Fruit fly (Drosophila melanogaster): ENCODE data around the gene CG13599.

The CG13599 gene

DNA sequence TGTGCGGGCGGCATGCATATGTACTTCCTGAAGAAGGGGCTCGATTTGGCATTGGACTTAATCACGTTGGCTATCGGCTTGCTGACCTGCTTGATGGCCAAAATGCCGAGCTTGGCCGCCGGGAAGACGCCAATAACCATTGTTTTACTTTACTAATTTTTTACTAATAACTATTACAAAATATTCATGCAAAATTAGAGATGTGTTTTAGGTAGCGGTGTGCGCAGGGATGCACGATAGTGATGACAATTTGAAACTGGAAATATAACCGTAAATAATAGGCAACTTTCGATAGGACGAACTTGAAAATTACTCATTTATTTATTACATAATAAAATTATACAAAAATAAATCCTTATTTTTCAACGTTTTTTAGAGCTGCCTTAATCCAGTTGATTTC is 4.0 kb upstream of the CG13599 start, which contains the start of gene CG13601 (continued):
- TF ChIP-seq Bgb (GFP tag; IDR thresholded peaks at IDR 0.05; ENCODE audit: partially characterized antibody) (peak; percentile 79), NC2α (GFP tag; optimal IDR thresholded peaks at IDR 0.05) (no peak), PHDP (tag; optimal IDR thresholded peaks at IDR 0.05) (peak; percentile 17), sens (GFP tag) (peak; percentile 55), H2.0 (GFP tag; IDR thresholded peaks at IDR 0.05) (peak; percentile 24; the same call in 1 of the 2 replicates), CG2116 (GFP tag; optimal IDR thresholded peaks at IDR 0.05) (peak; percentile 25), Dref (GFP tag; IDR thresholded peaks at IDR 0.05) (peak; percentile 41; the same call in 1 of the 2 replicates), slp2 (GFP tag; optimal IDR thresholded peaks at IDR 0.05) (no peak), inv (GFP tag; IDR thresholded peaks at IDR 0.05; ENCODE audit: partially characterized antibody) (peak; percentile 72), NFAT (GFP tag; IDR thresholded peaks at IDR 0.05) (peak; percentile 56; the same call in 1 of the 2 replicates), chif (GFP tag; optimal IDR thresholded peaks at IDR 0.05) (no peak), vvl (GFP tag; IDR thresholded peaks at IDR 0.05) (peak; percentile 37; the same call in 1 of the 2 replicates), CG9932 (GFP tag; IDR thresholded peaks at IDR 0.05) (peak; percentile 73), Max (GFP tag; optimal IDR thresholded peaks at IDR 0.05) (peak; percentile 31), Elba2 (GFP tag; optimal IDR thresholded peaks at IDR 0.05) (no peak), CG34422 (GFP tag; IDR thresholded peaks at IDR 0.05) (peak; percentile 49; the same call in 1 of the 3 replicates), sug (tag; optimal IDR thresholded peaks at IDR 0.05) (peak; percentile 30), CG30020 (tag; optimal IDR thresholded peaks at IDR 0.05) (peak; percentile 16), CTCF (GFP tag; optimal IDR thresholded peaks at IDR 0.05) (peak; percentile 25), Xrp1 (GFP tag; IDR thresholded peaks at IDR 0.05) (no peak), CG14710 (tag; optimal IDR thresholded peaks at IDR 0.05) (peak; percentile 37), caup (GFP tag; optimal IDR thresholded peaks at IDR 0.05; ENCODE audit: severe bottlenecking) (no peak), CG3163 (GFP tag; optimal IDR thresholded peaks at IDR 0.05) (no peak), bigmax (GFP tag; optimal IDR thresholded peaks at IDR 0.05) (peak; percentile 22), Scr (GFP tag; IDR thresholded peaks at IDR 0.05; ENCODE audit: partially characterized antibody) (peak; percentile 84), CG4820 (GFP tag; optimal IDR thresholded peaks at IDR 0.05) (peak; percentile 13), grau (tag; optimal IDR thresholded peaks at IDR 0.05) (peak; percentile 71), Myb (GFP tag; optimal IDR thresholded peaks at IDR 0.05) (peak; percentile 87), pan (optimal IDR thresholded peaks at IDR 0.05) (no peak), pan (GFP tag; optimal IDR thresholded peaks at IDR 0.05 in 1 of 2, IDR thresholded peaks at IDR 0.05 in 1 of 2) (peak in 1 of 2 experiments; percentile 35), hb (GFP tag; IDR thresholded peaks at IDR 0.05; ENCODE audit: partially characterized antibody) (peak; percentile 79), CG18599 (GFP tag; optimal IDR thresholded peaks at IDR 0.05) (no peak), ERR (GFP tag; optimal IDR thresholded peaks at IDR 0.05) (no peak), CG11456 (GFP tag; IDR thresholded peaks at IDR 0.05) (peak; percentile 64; the same call in 2 of the 3 replicates), CG6272 (GFP tag; IDR thresholded peaks at IDR 0.05) (peak; percentile 23; the same call in 1 of the 2 replicates), CG30403 (GFP tag; optimal IDR thresholded peaks at IDR 0.05) (peak; percentile 49), CG10366 (GFP tag; IDR thresholded peaks at IDR 0.05) (peak; percentile 20; the same call in 1 of the 2 replicates), CG10267 (tag; optimal IDR thresholded peaks at IDR 0.05) (peak; percentile 33), Hmx (GFP tag; optimal IDR thresholded peaks at IDR 0.05) (no peak), Chrac-16 (GFP tag; optimal IDR thresholded peaks at IDR 0.05) (peak; percentile 39), Pdp1 (GFP tag; optimal IDR thresholded peaks at IDR 0.05) (peak in 1 of 2 experiments; percentile 82), CG12391 (tag; optimal IDR thresholded peaks at IDR 0.05) (peak; percentile 49), H15 (GFP tag; IDR thresholded peaks at IDR 0.05) (no peak), unpg (GFP tag; optimal IDR thresholded peaks at IDR 0.05) (peak; percentile 14), Doc3 (GFP tag; IDR thresholded peaks at IDR 0.05; ENCODE audit: partially characterized antibody) (peak; percentile 87), CG31388 (GFP tag; optimal IDR thresholded peaks at IDR 0.05) (no peak), CG12659 (GFP tag; optimal IDR thresholded peaks at IDR 0.05) (peak; percentile 50), CG31224 (GFP tag; IDR thresholded peaks at IDR 0.05) (no peak), Nf-YC (tag; optimal IDR thresholded peaks at IDR 0.05) (peak; percentile 24), Dad (GFP tag; optimal IDR thresholded peaks at IDR 0.05) (peak; percentile 15), D19A (tag; optimal IDR thresholded peaks at IDR 0.05) (peak; percentile 48)
